Fruit fly (Drosophila melanogaster) S2 (cell line): ENCODE measurements around the gene CG8578.

Experiments
- CG8478 ChIP-seq: fragments of >200 bp; optimal IDR thresholded peaks from 2 replicates; lab custom pipeline; 2018
- CTCF ChIP-seq, 2 experiments: fragments of >200 bp; optimal IDR thresholded peaks; 2 replicates each; lab custom pipeline; 2018

dm6 chrX:15809255-15809654, 35.0 kb upstream of the CG8578 start, which contains the start of gene CG8509:
- TF ChIP-seq CTCF (optimal IDR thresholded peaks at IDR 0.05; lab: Kevin White, UChicago): no peak
- no peak for TF ChIP-seq CG8478 (lab: Kevin White, UChicago)
